Fruit fly (Drosophila melanogaster) whole organism, embryonic: ENCODE data around the gene CG14947.

Experiments used
- Atf6 ChIP-seq: fragments of 200-800 bp; sonication (Bioruptor generic); IDR thresholded peaks from 2 replicates; pipeline ENCODE4 v1.3.6; 2022; ENCODE audit warnings: missing biosample characterization, missing genetic modification characterization
- B-H1 ChIP-seq: fragments of 200-800 bp; sonication (Bioruptor generic); IDR thresholded peaks from 3 replicates; pipeline ENCODE4 v1.3.6; 2022; ENCODE audit warnings: missing biosample characterization, missing genetic modification characterization
- Blimp-1 ChIP-seq: fragments of 200-800 bp; sonication (Bioruptor generic); optimal IDR thresholded peaks from 3 replicates; lab custom pipeline; 2018; ENCODE audit warnings: missing biosample characterization, missing genetic modification characterization, mild to moderate bottlenecking, moderate library complexity, missing genetic modification reagents
- Bteb2 ChIP-seq: fragments of 200-800 bp; sonication (Bioruptor generic); optimal IDR thresholded peaks from 2 replicates; lab custom pipeline; 2016; ENCODE audit warnings: missing biosample characterization, missing genetic modification characterization
- CG10147 ChIP-seq: fragments of 200-800 bp; sonication (Bioruptor generic); optimal IDR thresholded peaks from 2 replicates; lab custom pipeline; 2019; ENCODE audit warnings: missing biosample characterization, mild to moderate bottlenecking, missing genetic modification characterization, moderate library complexity
- CG10565 ChIP-seq: fragments of 200-800 bp; sonication (Bioruptor generic); optimal IDR thresholded peaks from 3 replicates; lab custom pipeline; 2016; ENCODE audit warnings: missing biosample characterization, mild to moderate bottlenecking, missing genetic modification characterization
- CG11695 ChIP-seq: fragments of 200-800 bp; sonication (Bioruptor generic); IDR thresholded peaks from 3 replicates; pipeline ENCODE4 v1.3.6; 2022; ENCODE audit warnings: missing biosample characterization, missing genetic modification characterization
- CG12155 ChIP-seq: fragments of 200-800 bp; sonication (Bioruptor generic); optimal IDR thresholded peaks from 3 replicates; lab custom pipeline; 2016; ENCODE audit warnings: missing biosample characterization, missing genetic modification characterization
- CG12391 ChIP-seq: fragments of 200-800 bp; sonication (Bioruptor generic); optimal IDR thresholded peaks from 3 replicates; lab custom pipeline; 2018; ENCODE audit warnings: missing biosample characterization, mild to moderate bottlenecking, missing genetic modification characterization, moderate library complexity
- CG1603 ChIP-seq: fragments of 200-800 bp; sonication (Bioruptor generic); optimal IDR thresholded peaks from 2 replicates; lab custom pipeline; 2019; ENCODE audit warnings: missing biosample characterization, mild to moderate bottlenecking, missing genetic modification characterization, moderate library complexity
- CG18599 ChIP-seq: fragments of 200-800 bp; sonication (Bioruptor generic); optimal IDR thresholded peaks from 3 replicates; lab custom pipeline; 2017; ENCODE audit warnings: missing biosample characterization, missing genetic modification characterization, mild to moderate bottlenecking, moderate library complexity, missing genetic modification reagents
- CG2120 ChIP-seq: fragments of 200-800 bp; sonication (Bioruptor generic); optimal IDR thresholded peaks from 3 replicates; lab custom pipeline; 2016; ENCODE audit warnings: missing biosample characterization, missing genetic modification characterization
- CG2678 ChIP-seq: fragments of 200-800 bp; sonication (Bioruptor generic); optimal IDR thresholded peaks from 3 replicates; lab custom pipeline; 2019; ENCODE audit warnings: missing biosample characterization, mild to moderate bottlenecking, missing genetic modification characterization, moderate library complexity
- CG4617 ChIP-seq: fragments of 200-800 bp; sonication (Bioruptor generic); optimal IDR thresholded peaks from 3 replicates; lab custom pipeline; 2016; ENCODE audit warnings: missing biosample characterization, missing genetic modification characterization, borderline replicate concordance
- CG7556 ChIP-seq: fragments of 200-800 bp; sonication (Bioruptor generic); optimal IDR thresholded peaks from 2 replicates; lab custom pipeline; 2017; ENCODE audit warnings: missing biosample characterization, mild to moderate bottlenecking, missing genetic modification characterization
- CG8281 ChIP-seq: fragments of 200-800 bp; sonication (Bioruptor generic); optimal IDR thresholded peaks from 2 replicates; lab custom pipeline; 2018; ENCODE audit warnings: missing biosample characterization, mild to moderate bottlenecking, missing genetic modification characterization, moderate library complexity
- CG8388 ChIP-seq: fragments of 200-800 bp; sonication (Bioruptor generic); optimal IDR thresholded peaks from 2 replicates; lab custom pipeline; 2019; ENCODE audit warnings: missing biosample characterization, mild to moderate bottlenecking, missing genetic modification characterization, moderate library complexity
- CG8944 ChIP-seq: fragments of 200-800 bp; sonication (Bioruptor generic); optimal IDR thresholded peaks from 3 replicates; lab custom pipeline; 2016; ENCODE audit warnings: missing biosample characterization, missing genetic modification characterization
- Dbx ChIP-seq: fragments of 200-800 bp; sonication (Bioruptor generic); IDR thresholded peaks from 3 replicates; pipeline ENCODE4 v1.3.6; 2022; ENCODE audit warnings: missing biosample characterization, missing genetic modification characterization
- Doc2 ChIP-seq: fragments of 200-800 bp; sonication (Bioruptor generic); IDR thresholded peaks from 2 replicates; pipeline ENCODE4 v1.3.6; 2022; ENCODE audit warnings: missing biosample characterization, missing genetic modification characterization
- Doc3 ChIP-seq: fragments of 200-800 bp; sonication (Bioruptor generic); IDR thresholded peaks from 3 replicates; pipeline ENCODE4 v1.3.6; 2022; ENCODE audit warnings: missing biosample characterization, missing genetic modification characterization; ENCODE audit not compliant: partially characterized antibody
- Dref ChIP-seq: fragments of 200-800 bp; sonication (Bioruptor generic); IDR thresholded peaks from 2 replicates; pipeline ENCODE4 v1.3.6; 2022; ENCODE audit warnings: missing biosample characterization, missing genetic modification characterization
- Ets65A ChIP-seq: fragments of 200-800 bp; sonication (Bioruptor generic); peaks from one replicate; lab custom pipeline; 2016; ENCODE audit warnings: missing biosample characterization, missing genetic modification characterization
- Fer2 ChIP-seq: fragments of 200-800 bp; sonication (Bioruptor generic); optimal IDR thresholded peaks from 2 replicates; lab custom pipeline; 2018; ENCODE audit warnings: missing biosample characterization, mild to moderate bottlenecking, missing genetic modification characterization, moderate library complexity
- Fer3 ChIP-seq: fragments of 200-800 bp; sonication (Bioruptor generic); optimal IDR thresholded peaks from 2 replicates; lab custom pipeline; 2018; ENCODE audit warnings: missing biosample characterization, mild to moderate bottlenecking, missing genetic modification characterization, moderate library complexity
- Lhr ChIP-seq: fragments of 200-800 bp; sonication (Bioruptor generic); optimal IDR thresholded peaks from 3 replicates; lab custom pipeline; 2017; ENCODE audit warnings: mild to moderate bottlenecking, missing biosample characterization, missing genetic modification reagents, missing genetic modification characterization
- Lim3 ChIP-seq: fragments of 200-800 bp; sonication (Bioruptor generic); IDR thresholded peaks from 2 replicates; pipeline ENCODE4 v1.3.6; 2022; ENCODE audit warnings: missing biosample characterization, missing genetic modification characterization
- Pdp1 ChIP-seq, 2 experiments: fragments of 200-800 bp; sonication (Bioruptor generic); optimal IDR thresholded peaks; 3 replicates each; lab custom pipeline; 2016; ENCODE audit warnings: missing biosample characterization in 2 of 2, missing genetic modification characterization in 2 of 2, mild to moderate bottlenecking in 1 of 2, moderate library complexity in 1 of 2
- Sry-β ChIP-seq: fragments of 200-800 bp; sonication (Bioruptor generic); optimal IDR thresholded peaks from 2 replicates; lab custom pipeline; 2018; ENCODE audit warnings: missing biosample characterization, mild to moderate bottlenecking, missing genetic modification characterization, moderate library complexity
- Ssrp ChIP-seq: fragments of 200-800 bp; sonication (Bioruptor generic); optimal IDR thresholded peaks from 2 replicates; lab custom pipeline; 2018; ENCODE audit warnings: missing biosample characterization, mild to moderate bottlenecking, missing genetic modification characterization, moderate library complexity
- chif ChIP-seq, 2 experiments: fragments of 200-800 bp; sonication (Bioruptor generic); optimal IDR thresholded peaks; 3 replicates each; lab custom pipeline; 2016; ENCODE audit warnings: missing biosample characterization in 2 of 2, missing genetic modification characterization in 2 of 2
- croc ChIP-seq: fragments of 200-800 bp; sonication (Bioruptor generic); conservative IDR thresholded peaks from 3 replicates; pipeline ENCODE4 v1.3.6; 2022; ENCODE audit warnings: missing biosample characterization, missing genetic modification characterization
- emc ChIP-seq: fragments of 200-800 bp; sonication (Bioruptor generic); optimal IDR thresholded peaks from 2 replicates; lab custom pipeline; 2016; ENCODE audit warnings: missing biosample characterization, missing genetic modification characterization
- esg ChIP-seq: fragments of 200-800 bp; sonication (Bioruptor generic); conservative IDR thresholded peaks from 2 replicates; pipeline ENCODE4 v1.3.6; 2022; ENCODE audit warnings: missing biosample characterization, missing genetic modification characterization
- ewg ChIP-seq: fragments of 200-800 bp; sonication (Bioruptor generic); optimal IDR thresholded peaks from 3 replicates; lab custom pipeline; 2017; ENCODE audit warnings: mild to moderate bottlenecking, missing biosample characterization, missing genetic modification reagents, missing genetic modification characterization
- ham ChIP-seq: fragments of 200-800 bp; sonication (Bioruptor generic); IDR thresholded peaks from 2 replicates; pipeline ENCODE4 v1.3.6; 2022; ENCODE audit warnings: missing biosample characterization, missing genetic modification characterization
- insv ChIP-seq, 2 experiments: fragments of 200-800 bp; sonication (Bioruptor generic); optimal IDR thresholded peaks; 3 replicates each; lab custom pipeline; 2016 to 2018; ENCODE audit warnings: missing biosample characterization in 2 of 2, missing genetic modification characterization in 2 of 2
- luna ChIP-seq: fragments of 200-800 bp; sonication (Bioruptor generic); optimal IDR thresholded peaks from 2 replicates; lab custom pipeline; 2016; ENCODE audit warnings: missing biosample characterization, missing genetic modification characterization
- odd ChIP-seq: fragments of 200-800 bp; sonication (Bioruptor generic); optimal IDR thresholded peaks from 2 replicates; lab custom pipeline; 2017; ENCODE audit warnings: missing biosample characterization, mild to moderate bottlenecking, missing genetic modification characterization
- pfk ChIP-seq: fragments of 200-800 bp; sonication (Bioruptor generic); optimal IDR thresholded peaks from 2 replicates; lab custom pipeline; 2018; ENCODE audit warnings: missing biosample characterization, mild to moderate bottlenecking, missing genetic modification characterization, moderate library complexity
- phol ChIP-seq: fragments of 200-800 bp; sonication (Bioruptor generic); optimal IDR thresholded peaks from 3 replicates; lab custom pipeline; 2018; ENCODE audit warnings: missing biosample characterization, mild to moderate bottlenecking, missing genetic modification characterization, moderate library complexity
- prd ChIP-seq, 3 experiments: fragments of >200 bp in 2 of 3; fragments of 200-800 bp in 1 of 3; sonication (Bioruptor generic) in 1 of 3; optimal IDR thresholded peaks in 2 of 3; IDR thresholded peaks in 1 of 3; 2 replicates in 2 of 3; 3 replicates in 1 of 3; pipeline versions ENCODE4 v1.3.6 to Lab custom; 2017 to 2022; ENCODE audit warnings: missing biosample characterization in 1 of 3, missing genetic modification characterization in 1 of 3
- sens-2 ChIP-seq: fragments of 200-800 bp; sonication (Bioruptor generic); IDR thresholded peaks from 2 replicates; pipeline ENCODE4 v1.3.6; 2022; ENCODE audit warnings: missing biosample characterization, missing genetic modification characterization
- shn ChIP-seq: fragments of 200-800 bp; sonication (Bioruptor generic); optimal IDR thresholded peaks from 3 replicates; lab custom pipeline; 2016; ENCODE audit warnings: missing biosample characterization, missing genetic modification characterization
- sqz ChIP-seq: fragments of 200-800 bp; sonication (Bioruptor generic); optimal IDR thresholded peaks from 3 replicates; lab custom pipeline; 2018; ENCODE audit warnings: missing biosample characterization, mild to moderate bottlenecking, missing genetic modification characterization
- stwl ChIP-seq: fragments of 200-800 bp; sonication (Bioruptor generic); optimal IDR thresholded peaks from 3 replicates; lab custom pipeline; 2018; ENCODE audit warnings: missing biosample characterization, mild to moderate bottlenecking, missing genetic modification characterization, moderate library complexity
- tap ChIP-seq: fragments of 200-800 bp; optimal IDR thresholded peaks from 3 replicates; lab custom pipeline; 2019; ENCODE audit warnings: missing biosample characterization, mild to moderate bottlenecking, missing genetic modification characterization, moderate library complexity
- vvl ChIP-seq: fragments of 200-800 bp; sonication (Bioruptor generic); IDR thresholded peaks from 2 replicates; pipeline ENCODE4 v1.3.6; 2022; ENCODE audit warnings: missing biosample characterization, missing genetic modification characterization
- wek ChIP-seq: fragments of 200-800 bp; sonication (Bioruptor generic); optimal IDR thresholded peaks from 3 replicates; lab custom pipeline; 2018; ENCODE audit warnings: missing biosample characterization, mild to moderate bottlenecking, missing genetic modification characterization, moderate library complexity
- zen ChIP-seq: fragments of 200-800 bp; sonication (Bioruptor generic); optimal IDR thresholded peaks from 3 replicates; lab custom pipeline; 2018; ENCODE audit warnings: missing biosample characterization, mild to moderate bottlenecking, missing genetic modification characterization, moderate library complexity

The CG14947 gene

dm6 chr2L:12063035-12063434, 12.9 kb upstream of the CG14947 start, which contains the start of gene Rab3-GAP (continued):
- TF ChIP-seq CG8944 (GFP tag; lab: Kevin White, UChicago) (no peak), emc (no peak), CG11695 (GFP tag; lab: Robert Waterston, UW) (peak; percentile 44; the same call in 1 of the 3 replicates), shn (GFP tag; lab: Kevin White, UChicago) (no peak), Sry-β (GFP tag; lab: Kevin White, UChicago) (peak; percentile 97), stwl (tag; lab: Kevin White, UChicago) (peak; percentile 75), CG12155 (GFP tag; lab: Kevin White, UChicago) (peak; percentile 22), chif (GFP tag; optimal IDR thresholded peaks at IDR 0.05; lab: Kevin White, UChicago) (peak in 1 of 2 experiments; percentile 16), pfk (GFP tag; lab: Kevin White, UChicago) (no peak), Fer3 (tag; lab: Kevin White, UChicago) (peak; percentile 34), Pdp1 (GFP tag; optimal IDR thresholded peaks at IDR 0.05; lab: Kevin White, UChicago) (peak in 1 of 2 experiments; percentile 37), phol (tag; lab: Kevin White, UChicago) (peak; percentile 36), Lim3 (no peak), Blimp-1 (GFP tag; lab: Kevin White, UChicago) (no peak), CG8388 (GFP tag; lab: Kevin White, UChicago) (peak; percentile 15), Dbx (GFP tag; lab: Robert Waterston, UW) (no peak), insv (GFP tag; optimal IDR thresholded peaks at IDR 0.05; lab: Kevin White, UChicago) (no peak), vvl (GFP tag; lab: Robert Waterston, UW) (peak; percentile 59), B-H1 (GFP tag; lab: Robert Waterston, UW) (no peak), Doc2 (GFP tag; lab: Robert Waterston, UW) (no peak), ewg (no peak), Bteb2 (GFP tag; lab: Kevin White, UChicago) (peak; percentile 27), Dref (peak; percentile 84), CG7556 (GFP tag; lab: Kevin White, UChicago) (no peak), ham (no peak), CG2678 (tag; lab: Kevin White, UChicago) (no peak), croc (GFP tag; lab: Robert Waterston, UW) (no peak), Ssrp (tag; lab: Kevin White, UChicago) (no peak), zen (tag; lab: Kevin White, UChicago) (peak; percentile 43), esg (no peak), Atf6 (GFP tag; lab: Robert Waterston, UW) (0 out of 2 replicates have a peak, but pooled peaks have one; percentile 15), Lhr (no peak), wek (GFP tag; lab: Kevin White, UChicago) (no peak), luna (GFP tag; lab: Kevin White, UChicago) (no peak), Fer2 (tag; lab: Kevin White, UChicago) (no peak), CG12391 (peak; percentile 53), CG8281 (no peak), CG1603 (peak; percentile 59), prd (optimal IDR thresholded peaks at IDR 0.05; lab: Kevin White, UChicago) (no peak), prd (GFP tag; IDR thresholded peaks at IDR 0.05; lab: Robert Waterston, UW) (peak; percentile 69), CG18599 (no peak), CG4617 (peak; percentile 6), odd (GFP tag; lab: Kevin White, UChicago) (no peak), CG10565 (no peak), Ets65A (no peak), sens-2 (GFP tag; lab: Robert Waterston, UW) (no peak), sqz (GFP tag; lab: Kevin White, UChicago) (no peak), CG2120 (peak; percentile 51), tap (peak; percentile 4), Doc3 (GFP tag; lab: Robert Waterston, UW) (peak; percentile 48), CG10147 (GFP tag; lab: Kevin White, UChicago) (peak; percentile 7)
